Worm (Caenorhabditis elegans) whole organism, L4 larva: ENCODE measurements around the gene F58H1.6.
A peak's percentile ranks its signal among the peaks of the same experiment; 100 is the strongest.

ENCODE experiments used
- F26F4.8 ChIP-seq: fragments of 200-800 bp; sonication (Bioruptor generic); conservative IDR thresholded peaks from 2 replicates; pipeline ENCODE4 v1.3.6; 2022; ENCODE audit warnings: missing genetic modification characterization, missing compliant biosample characterization
- T26A8.4 ChIP-seq: fragments of 200-800 bp; sonication (Bioruptor generic); IDR thresholded peaks from 2 replicates; pipeline ENCODE4 v1.3.6; 2022; ENCODE audit warnings: missing genetic modification characterization, missing compliant biosample characterization
- Y48G9A.11 ChIP-seq: fragments of 200-800 bp; sonication (Bioruptor generic); IDR thresholded peaks from 2 replicates; pipeline ENCODE4 v1.3.6; 2022; ENCODE audit warnings: missing genetic modification reagents, missing genetic modification characterization, missing compliant biosample characterization
- Y75B8A.6 ChIP-seq: fragments of 200-800 bp; sonication (Bioruptor generic); IDR thresholded peaks from 2 replicates; pipeline ENCODE4 v1.3.6; 2022; ENCODE audit warnings: missing genetic modification reagents, missing genetic modification characterization, missing compliant biosample characterization
- ZK337.2 ChIP-seq: fragments of 200-800 bp; sonication (Bioruptor generic); IDR thresholded peaks from 2 replicates; pipeline ENCODE4 v1.3.6; 2022; ENCODE audit warnings: missing genetic modification reagents, missing genetic modification characterization, missing compliant biosample characterization
- aha-1 ChIP-seq: fragments of 150-350 bp; peaks from one replicate; lab custom pipeline; 2014; ENCODE audit warnings: missing biosample characterization, missing genetic modification characterization
- ama-1 ChIP-seq: fragments of 150-350 bp; optimal IDR thresholded peaks from 2 replicates; lab custom pipeline; 2014; ENCODE audit warnings: inconsistent platforms, mixed read lengths
- ceh-28 ChIP-seq: fragments of 150-350 bp; optimal IDR thresholded peaks from 2 replicates; lab custom pipeline; 2014; ENCODE audit warnings: missing biosample characterization, missing genetic modification reagents, missing genetic modification characterization
- ceh-44 ChIP-seq: fragments of 200-800 bp; sonication (Bioruptor generic); IDR thresholded peaks from 2 replicates; pipeline ENCODE4 v1.3.6; 2022; ENCODE audit warnings: missing genetic modification reagents, missing genetic modification characterization, missing compliant biosample characterization
- ceh-82 ChIP-seq: sonication (generic microtip); optimal IDR thresholded peaks from 2 replicates; lab custom pipeline; 2017; ENCODE audit warnings: missing biosample characterization, missing genetic modification characterization
- ces-1 ChIP-seq: fragments of 150-350 bp; sonication (generic microtip); optimal IDR thresholded peaks from 4 replicates; lab custom pipeline; 2014; ENCODE audit warnings: missing biosample characterization, missing genetic modification reagents, missing genetic modification characterization
- daf-12 ChIP-seq: fragments of 150-350 bp; optimal IDR thresholded peaks from 2 replicates; lab custom pipeline; 2014; ENCODE audit warnings: missing biosample characterization, missing genetic modification reagents, missing genetic modification characterization
- daf-16 ChIP-seq, 3 experiments: sonication (generic microtip); optimal IDR thresholded peaks; 2 replicates each; lab custom pipeline; 2016 to 2017; ENCODE audit warnings: missing genetic modification characterization in 3 of 3, missing genetic modification reagents in 3 of 3, mild to moderate bottlenecking in 2 of 3, missing compliant biosample characterization in 2 of 3, missing biosample characterization in 1 of 3, moderate library complexity in 1 of 3
- dmd-6 ChIP-seq: fragments of 200-800 bp; sonication (Bioruptor generic); IDR thresholded peaks from 2 replicates; pipeline ENCODE4 v1.3.6; 2022; ENCODE audit warnings: missing genetic modification reagents, missing genetic modification characterization, missing compliant biosample characterization
- dmd-9 ChIP-seq: fragments of 200-800 bp; sonication (Bioruptor generic); IDR thresholded peaks from 2 replicates; pipeline ENCODE4 v1.3.6; 2022; ENCODE audit warnings: missing genetic modification reagents, missing genetic modification characterization, missing compliant biosample characterization
- dpl-1 ChIP-seq: fragments of 150-350 bp; optimal IDR thresholded peaks from 2 replicates; lab custom pipeline; 2014; ENCODE audit warnings: missing biosample characterization, missing genetic modification reagents, missing genetic modification characterization
- dve-1 ChIP-seq: sonication (generic microtip); optimal IDR thresholded peaks from 2 replicates; lab custom pipeline; 2017; ENCODE audit warnings: antibody characterized with exemption, mild to moderate bottlenecking, missing genetic modification characterization, missing compliant biosample characterization; ENCODE audit not compliant: insufficient read depth
- egl-27 ChIP-seq: sonication (generic microtip); optimal IDR thresholded peaks from 3 replicates; lab custom pipeline; 2017; ENCODE audit warnings: missing biosample characterization, missing genetic modification reagents, missing genetic modification characterization
- gei-8 ChIP-seq: fragments of 200-800 bp; sonication (Bioruptor generic); optimal IDR thresholded peaks from 2 replicates; lab custom pipeline; 2018; ENCODE audit warnings: mild to moderate bottlenecking, missing genetic modification characterization, missing compliant biosample characterization
- hif-1 ChIP-seq, 2 experiments: sonication (generic microtip); optimal IDR thresholded peaks; 2 replicates each; lab custom pipeline; 2016 to 2017; ENCODE audit warnings: missing compliant biosample characterization in 2 of 2, missing genetic modification characterization in 2 of 2, missing genetic modification reagents in 2 of 2, missing genotype in 2 of 2, mild to moderate bottlenecking in 1 of 2
- hlh-11 ChIP-seq: fragments of 200-800 bp; sonication (Bioruptor generic); optimal IDR thresholded peaks from 2 replicates; lab custom pipeline; 2018; ENCODE audit warnings: mild to moderate bottlenecking, missing genetic modification characterization, missing compliant biosample characterization
- hlh-30 ChIP-seq: sonication (generic microtip); optimal IDR thresholded peaks from 2 replicates; lab custom pipeline; 2017; ENCODE audit warnings: antibody characterized with exemption, mild to moderate bottlenecking, missing genetic modification characterization, missing compliant biosample characterization; ENCODE audit not compliant: insufficient read depth
- lin-13 ChIP-seq: fragments of 150-350 bp; optimal IDR thresholded peaks from 2 replicates; lab custom pipeline; 2014; ENCODE audit warnings: missing biosample characterization, missing genetic modification reagents, missing genetic modification characterization
- lin-15B ChIP-seq: fragments of 150-350 bp; sonication (generic microtip); optimal IDR thresholded peaks from 3 replicates; lab custom pipeline; 2014; ENCODE audit warnings: missing biosample characterization, missing genetic modification characterization
- lin-38 ChIP-seq: fragments of 200-800 bp; sonication (Bioruptor generic); IDR thresholded peaks from 2 replicates; pipeline ENCODE4 v1.3.6; 2022; ENCODE audit warnings: missing genetic modification reagents, missing genetic modification characterization, missing compliant biosample characterization
- lir-3 ChIP-seq: sonication (generic microtip); optimal IDR thresholded peaks from 2 replicates; lab custom pipeline; 2016; ENCODE audit warnings: mild to moderate bottlenecking, missing genetic modification characterization, missing compliant biosample characterization
- madf-5 ChIP-seq, 2 experiments: fragments of 200-800 bp; sonication (Bioruptor generic); IDR thresholded peaks; 2 replicates each; pipeline ENCODE4 v1.3.6; 2022; ENCODE audit warnings: missing compliant biosample characterization in 2 of 2, missing genetic modification characterization in 2 of 2
- mdl-1 ChIP-seq, 2 experiments: fragments of 150-350 bp in 1 of 2; sonication (generic microtip) in 1 of 2; optimal IDR thresholded peaks; 2 replicates each; lab custom pipeline; 2014 to 2017; ENCODE audit warnings: missing biosample characterization in 2 of 2, missing genetic modification characterization in 2 of 2
- mep-1 ChIP-seq: fragments of 150-350 bp; sonication (generic microtip); optimal IDR thresholded peaks from 3 replicates; lab custom pipeline; 2014; ENCODE audit warnings: missing biosample characterization, missing genetic modification characterization
- mxl-2 ChIP-seq: fragments of 200-800 bp; sonication (Bioruptor generic); conservative IDR thresholded peaks from 2 replicates; pipeline ENCODE4 v1.3.6; 2022; ENCODE audit warnings: missing genetic modification reagents, missing genetic modification characterization, missing compliant biosample characterization
- mxl-3 ChIP-seq: fragments of 200-800 bp; sonication (Bioruptor generic); optimal IDR thresholded peaks from 2 replicates; lab custom pipeline; 2018; ENCODE audit warnings: mild to moderate bottlenecking, missing genetic modification characterization, missing compliant biosample characterization
- nhr-10 ChIP-seq: fragments of 150-350 bp; optimal IDR thresholded peaks from 2 replicates; lab custom pipeline; 2014; ENCODE audit warnings: missing biosample characterization, missing genetic modification characterization
- nhr-11 ChIP-seq: fragments of 150-350 bp; optimal IDR thresholded peaks from 2 replicates; lab custom pipeline; 2014; ENCODE audit warnings: missing biosample characterization, missing genetic modification characterization
- nhr-237 ChIP-seq: sonication (generic microtip); optimal IDR thresholded peaks from 2 replicates; lab custom pipeline; 2017; ENCODE audit warnings: missing biosample characterization, missing genetic modification characterization
- nhr-25 ChIP-seq: sonication (generic microtip); optimal IDR thresholded peaks from 2 replicates; lab custom pipeline; 2017; ENCODE audit warnings: missing genetic modification characterization, mild to moderate bottlenecking, missing compliant biosample characterization, antibody characterized with exemption, moderate library complexity, borderline replicate concordance; ENCODE audit not compliant: insufficient read depth
- nhr-28 ChIP-seq: fragments of 150-350 bp; optimal IDR thresholded peaks from 2 replicates; lab custom pipeline; 2014; ENCODE audit warnings: missing biosample characterization, missing genetic modification characterization
- nhr-41 ChIP-seq: fragments of 200-800 bp; sonication (Bioruptor generic); IDR thresholded peaks from 2 replicates; pipeline ENCODE4 v1.3.6; 2022; ENCODE audit warnings: missing genetic modification reagents, missing genetic modification characterization, missing compliant biosample characterization
- nhr-42 ChIP-seq: fragments of 200-800 bp; sonication (Bioruptor generic); IDR thresholded peaks from 2 replicates; pipeline ENCODE4 v1.3.6; 2022; ENCODE audit warnings: missing genetic modification characterization, missing compliant biosample characterization
- pqm-1 ChIP-seq: sonication (generic microtip); optimal IDR thresholded peaks from 2 replicates; lab custom pipeline; 2017; ENCODE audit warnings: missing biosample characterization, missing genetic modification characterization
- snpc-1.2 ChIP-seq: fragments of 200-800 bp; sonication (Bioruptor generic); IDR thresholded peaks from 2 replicates; pipeline ENCODE4 v1.3.6; 2022; ENCODE audit warnings: missing genetic modification reagents, missing genetic modification characterization, missing compliant biosample characterization
- spr-1 ChIP-seq: sonication (generic microtip); optimal IDR thresholded peaks from 2 replicates; lab custom pipeline; 2016; ENCODE audit warnings: mild to moderate bottlenecking, missing genetic modification characterization, missing compliant biosample characterization
- tra-1 ChIP-seq: fragments of 200-800 bp; sonication (Bioruptor generic); IDR thresholded peaks from 2 replicates; pipeline ENCODE4 v1.3.6; 2022; ENCODE audit warnings: missing genetic modification reagents, missing genetic modification characterization, missing compliant biosample characterization
- unc-130 ChIP-seq: sonication (generic microtip); optimal IDR thresholded peaks from 2 replicates; lab custom pipeline; 2016; ENCODE audit warnings: missing genetic modification reagents, missing genetic modification characterization, missing compliant biosample characterization
- unc-62 ChIP-seq, 3 experiments: fragments of 150-350 bp in 1 of 3; sonication (generic microtip); optimal IDR thresholded peaks in 2 of 3; peaks in 1 of 3; 1 replicate in 1 of 3; 2 replicates in 2 of 3; lab custom pipeline; 2014 to 2017; ENCODE audit warnings: missing biosample characterization in 3 of 3, missing genetic modification characterization in 3 of 3, missing genetic modification reagents in 3 of 3, missing genotype in 1 of 3
- zip-11 ChIP-seq: fragments of 200-800 bp; sonication (Bioruptor generic); IDR thresholded peaks from 2 replicates; pipeline ENCODE4 v1.3.6; 2022; ENCODE audit warnings: missing genetic modification characterization, missing compliant biosample characterization
- zip-2 ChIP-seq: fragments of 150-350 bp; optimal IDR thresholded peaks from 2 replicates; lab custom pipeline; 2014; ENCODE audit warnings: missing biosample characterization, missing genetic modification characterization

F58H1.6 gene

ce11 chrV:11978179-11978578 lies 35.8 kb downstream of the F58H1.6 start, which contains the start of gene mif-2:
mif-2 (minus strand) TSS chrV:11978459.
- TF ChIP-seq hlh-11 (tag; lab: Kevin White, UChicago) (peak; percentile 39), hlh-30 (tag; lab: Kevin White, UChicago) (peak; percentile 4), mxl-3 (no peak), daf-16 (GFP tag; optimal IDR thresholded peaks at IDR 0.05; lab: Kevin White, UChicago) (no peak), daf-16 (tag; optimal IDR thresholded peaks at IDR 0.05; lab: Kevin White, UChicago) (no peak), ceh-44 (GFP tag; lab: Robert Waterston, UW) (no peak), lin-38 (0 out of 2 replicates have a peak, but pooled peaks have one; percentile 24), mdl-1 (tag; optimal IDR thresholded peaks at IDR 0.05; lab: Kevin White, UChicago) (peak in 1 of 2 experiments; percentile 33), madf-5 (GFP tag; IDR thresholded peaks at IDR 0.05; lab: Robert Waterston, UW) (0 out of 4 replicates have a peak, but pooled peaks of 1 of the 2 experiments have one; percentile 18), ceh-28 (tag; lab: Kevin White, UChicago) (no peak), daf-12 (tag; lab: Kevin White, UChicago) (no peak), nhr-41 (no peak), nhr-28 (peak; percentile 71), ama-1 (lab: Kevin White, UChicago) (peak; percentile 15), nhr-42 (GFP tag; lab: Robert Waterston, UW) (no peak), lin-15B (tag; lab: Kevin White, UChicago) (no peak), nhr-11 (tag; lab: Kevin White, UChicago) (no peak), snpc-1.2 (GFP tag; lab: Robert Waterston, UW) (no peak), dmd-6 (no peak), egl-27 (tag; lab: Kevin White, UChicago) (no peak), nhr-25 (no peak)

- TF ChIP-seq gei-8 (GFP tag; lab: Kevin White, UChicago) (peak; percentile 69), unc-130 (peak; percentile 92), nhr-28 (peak; percentile 85), ZK337.2 (GFP tag; lab: Robert Waterston, UW) (no peak), daf-16 (GFP tag; optimal IDR thresholded peaks at IDR 0.05; lab: Kevin White, UChicago) (peak; percentile 60 to 88), daf-16 (tag; optimal IDR thresholded peaks at IDR 0.05; lab: Kevin White, UChicago) (peak; percentile 80), dpl-1 (GFP tag; lab: Kevin White, UChicago) (peak; percentile 82), unc-62 (GFP tag; optimal IDR thresholded peaks at IDR 0.05 in 1 of 2; lab: Kevin White, UChicago) (peak in 1 of 2 experiments; percentile 98), unc-62 (tag; optimal IDR thresholded peaks at IDR 0.05; lab: Kevin White, UChicago) (no peak), nhr-10 (tag; lab: Kevin White, UChicago) (no peak), nhr-237 (tag; lab: Kevin White, UChicago) (no peak), lir-3 (tag; lab: Kevin White, UChicago) (peak; percentile 18), tra-1 (GFP tag; lab: Robert Waterston, UW) (peak; percentile 71; the same call in 1 of the 2 replicates), spr-1 (tag; lab: Kevin White, UChicago) (peak; percentile 78), F26F4.8 (GFP tag; lab: Robert Waterston, UW) (no peak), ama-1 (lab: Kevin White, UChicago) (peak; percentile 98), zip-2 (peak; percentile 66), Y48G9A.11 (GFP tag; lab: Robert Waterston, UW) (peak; percentile 82), nhr-42 (GFP tag; lab: Robert Waterston, UW) (peak; percentile 91), Y75B8A.6 (GFP tag; lab: Robert Waterston, UW) (peak; percentile 69; the same call in 1 of the 2 replicates), egl-27 (tag; lab: Kevin White, UChicago) (no peak), dmd-9 (GFP tag; lab: Robert Waterston, UW) (peak; percentile 86), mep-1 (tag; lab: Kevin White, UChicago) (peak; percentile 97), dve-1 (tag; lab: Kevin White, UChicago) (peak; percentile 96), hif-1 (tag; optimal IDR thresholded peaks at IDR 0.05; lab: Kevin White, UChicago) (peak; percentile 50 to 84), lin-13 (peak; percentile 86), mxl-2 (GFP tag; lab: Robert Waterston, UW) (no peak), ces-1 (GFP tag; lab: Kevin White, UChicago) (no peak), ceh-82 (tag; lab: Kevin White, UChicago) (no peak), zip-11 (no peak), T26A8.4 (GFP tag; lab: Robert Waterston, UW) (peak; percentile 96), pqm-1 (peak; percentile 33), aha-1 (tag; lab: Kevin White, UChicago) (peak; percentile 96), nhr-11 (tag; lab: Kevin White, UChicago) (peak; percentile 90)
These were observed 37.5 kb downstream of the F58H1.6 start, which contains the start of gene snr-4 for ce11 chrV:11979673-11980561. snr-4 (minus strand) TSS chrV:11979723.
